Worm (Caenorhabditis elegans) whole organism, L1 larva: ENCODE data around the gene srd-1.

Experiments used
- alr-1 ChIP-seq: fragments of 200-800 bp; sonication (Bioruptor generic); optimal IDR thresholded peaks from 2 replicates; lab custom pipeline; 2018; ENCODE audit warnings: borderline replicate concordance, mild to moderate bottlenecking, missing genetic modification characterization, missing compliant biosample characterization
- aly-2 ChIP-seq: fragments of 150-350 bp; optimal IDR thresholded peaks from 2 replicates; lab custom pipeline; 2014; ENCODE audit warnings: missing biosample characterization, missing genetic modification characterization
- ama-1 ChIP-seq: fragments of 150-350 bp; optimal IDR thresholded peaks from 2 replicates; lab custom pipeline; 2014
- blmp-1 ChIP-seq: fragments of 150-350 bp; optimal IDR thresholded peaks from 2 replicates; lab custom pipeline; 2014; ENCODE audit warnings: missing biosample characterization, missing genetic modification characterization
- ceh-90 ChIP-seq: sonication (generic microtip); optimal IDR thresholded peaks from 2 replicates; lab custom pipeline; 2016; ENCODE audit warnings: missing genetic modification characterization, missing compliant biosample characterization
- dpl-1 ChIP-seq, 3 experiments: fragments of 150-350 bp in 2 of 3; sonication (generic microtip) in 1 of 3; optimal IDR thresholded peaks; 2 replicates each; lab custom pipeline; 2014 to 2017; ENCODE audit warnings: missing biosample characterization in 3 of 3, missing genetic modification characterization in 3 of 3, missing genetic modification reagents in 3 of 3
- dsc-1 ChIP-seq: sonication (generic microtip); optimal IDR thresholded peaks from 2 replicates; lab custom pipeline; 2016; ENCODE audit warnings: mild to moderate bottlenecking, missing genetic modification characterization, missing compliant biosample characterization
- efl-1 ChIP-seq, 4 experiments: fragments of 150-350 bp; optimal IDR thresholded peaks in 3 of 4; peaks in 1 of 4; 1 replicate in 1 of 4; 2 replicates in 3 of 4; lab custom pipeline; 2014; ENCODE audit warnings: missing biosample characterization in 2 of 4, missing genetic modification characterization in 2 of 4, missing genetic modification reagents in 2 of 4
- efl-3 ChIP-seq: fragments of 200-800 bp; sonication (Bioruptor generic); optimal IDR thresholded peaks from 2 replicates; lab custom pipeline; 2018; ENCODE audit warnings: mild to moderate bottlenecking, missing genetic modification characterization, missing compliant biosample characterization
- egl-27 ChIP-seq, 2 experiments: fragments of 150-350 bp in 1 of 2; sonication (generic microtip); optimal IDR thresholded peaks; 3 replicates each; lab custom pipeline; 2017 to 2018; ENCODE audit warnings: missing biosample characterization in 2 of 2, missing genetic modification characterization in 2 of 2, missing genetic modification reagents in 2 of 2
- elt-2 ChIP-seq: sonication (generic microtip); optimal IDR thresholded peaks from 2 replicates; lab custom pipeline; 2016; ENCODE audit warnings: missing genetic modification characterization, mild to moderate bottlenecking, inconsistent platforms, missing compliant biosample characterization, missing genetic modification reagents
- fkh-4 ChIP-seq: sonication (generic microtip); optimal IDR thresholded peaks from 2 replicates; lab custom pipeline; 2016; ENCODE audit warnings: missing compliant biosample characterization, missing genetic modification characterization, borderline replicate concordance
- fkh-8 ChIP-seq: sonication (generic microtip); optimal IDR thresholded peaks from 2 replicates; lab custom pipeline; 2016; ENCODE audit warnings: mild to moderate bottlenecking, missing genetic modification characterization, missing compliant biosample characterization
- hlh-17 ChIP-seq: fragments of 200-800 bp; sonication (Bioruptor generic); optimal IDR thresholded peaks from 2 replicates; lab custom pipeline; 2018; ENCODE audit warnings: missing genetic modification characterization, mild to moderate bottlenecking, missing compliant biosample characterization, moderate library complexity, borderline replicate concordance
- hlh-4 ChIP-seq: sonication (generic microtip); optimal IDR thresholded peaks from 2 replicates; lab custom pipeline; 2016; ENCODE audit warnings: mild to moderate bottlenecking, missing genetic modification characterization, missing compliant biosample characterization
- hpl-2 ChIP-seq: fragments of 150-350 bp; optimal IDR thresholded peaks from 2 replicates; lab custom pipeline; 2014; ENCODE audit warnings: missing biosample characterization, missing genetic modification reagents, missing genetic modification characterization
- irx-1 ChIP-seq: sonication (generic microtip); optimal IDR thresholded peaks from 2 replicates; lab custom pipeline; 2016; ENCODE audit warnings: missing genetic modification characterization, missing compliant biosample characterization
- isw-1 ChIP-seq: fragments of 200-800 bp; sonication (Bioruptor generic); IDR thresholded peaks from 2 replicates; pipeline ENCODE4 v1.3.6; 2022; ENCODE audit warnings: missing genetic modification characterization, missing compliant biosample characterization
- jun-1 ChIP-seq: fragments of 150-350 bp; optimal IDR thresholded peaks from 2 replicates; lab custom pipeline; 2014; ENCODE audit warnings: missing biosample characterization, missing genetic modification reagents, missing genetic modification characterization
- lin-14 ChIP-seq: fragments of 200-800 bp; sonication (Bioruptor generic); optimal IDR thresholded peaks from 2 replicates; lab custom pipeline; 2018; ENCODE audit warnings: mild to moderate bottlenecking, missing genetic modification characterization, moderate library complexity, missing compliant biosample characterization
- lin-35 ChIP-seq, 2 experiments: fragments of 150-350 bp; optimal IDR thresholded peaks; 2 replicates each; lab custom pipeline; 2014; ENCODE audit warnings: missing biosample characterization in 2 of 2, missing genetic modification characterization in 2 of 2, missing genetic modification reagents in 2 of 2
- mab-9 ChIP-seq: fragments of 200-800 bp; sonication (Bioruptor generic); IDR thresholded peaks from 2 replicates; pipeline ENCODE4 v1.3.6; 2022; ENCODE audit warnings: missing genetic modification reagents, missing genetic modification characterization, missing compliant biosample characterization
- mdl-1 ChIP-seq, 2 experiments: fragments of 150-350 bp; optimal IDR thresholded peaks; 2 replicates each; lab custom pipeline; 2014 to 2017; ENCODE audit warnings: missing biosample characterization in 2 of 2, missing genetic modification characterization in 2 of 2, inconsistent platforms in 1 of 2
- nhr-237 ChIP-seq: fragments of 150-350 bp; optimal IDR thresholded peaks from 2 replicates; lab custom pipeline; 2014; ENCODE audit warnings: missing biosample characterization, missing genetic modification characterization
- nhr-47 ChIP-seq: sonication (generic microtip); optimal IDR thresholded peaks from 2 replicates; lab custom pipeline; 2016; ENCODE audit warnings: mild to moderate bottlenecking, missing genetic modification characterization, moderate library complexity, missing compliant biosample characterization
- nhr-71 ChIP-seq: sonication (generic microtip); optimal IDR thresholded peaks from 2 replicates; lab custom pipeline; 2016; ENCODE audit warnings: mild to moderate bottlenecking, missing genetic modification characterization, moderate library complexity, missing compliant biosample characterization
- nhr-77 ChIP-seq: fragments of 150-350 bp; optimal IDR thresholded peaks from 2 replicates; lab custom pipeline; 2014; ENCODE audit warnings: missing biosample characterization, missing genetic modification characterization
- nhr-90 ChIP-seq: sonication (generic microtip); optimal IDR thresholded peaks from 2 replicates; lab custom pipeline; 2016; ENCODE audit warnings: mild to moderate bottlenecking, missing genetic modification characterization, missing compliant biosample characterization; ENCODE audit not compliant: poor library complexity
- pax-3 ChIP-seq: fragments of 200-800 bp; sonication (Bioruptor generic); optimal IDR thresholded peaks from 2 replicates; lab custom pipeline; 2018; ENCODE audit warnings: mild to moderate bottlenecking, missing genetic modification characterization, moderate library complexity, missing compliant biosample characterization
- pqm-1 ChIP-seq: sonication (generic microtip); optimal IDR thresholded peaks from 3 replicates; lab custom pipeline; 2017; ENCODE audit warnings: missing biosample characterization, missing genetic modification characterization
- rnt-1 ChIP-seq: sonication (generic microtip); optimal IDR thresholded peaks from 2 replicates; lab custom pipeline; 2016; ENCODE audit warnings: mild to moderate bottlenecking, missing genetic modification characterization, moderate library complexity, missing compliant biosample characterization
- skn-1 ChIP-seq: fragments of 150-350 bp; optimal IDR thresholded peaks from 2 replicates; lab custom pipeline; 2014; ENCODE audit warnings: missing biosample characterization, missing genetic modification characterization
- sup-37 ChIP-seq: fragments of 200-800 bp; sonication (Bioruptor generic); optimal IDR thresholded peaks from 2 replicates; lab custom pipeline; 2018; ENCODE audit warnings: mild to moderate bottlenecking, missing genetic modification characterization, missing compliant biosample characterization
- swsn-7 ChIP-seq: sonication (generic microtip); optimal IDR thresholded peaks from 2 replicates; lab custom pipeline; 2016; ENCODE audit warnings: missing genetic modification characterization, missing compliant biosample characterization
- tlp-1 ChIP-seq: fragments of 150-350 bp; optimal IDR thresholded peaks from 2 replicates; lab custom pipeline; 2014; ENCODE audit warnings: missing biosample characterization, missing genetic modification characterization
- unc-30 ChIP-seq: sonication (generic microtip); optimal IDR thresholded peaks from 2 replicates; lab custom pipeline; 2017; ENCODE audit warnings: missing biosample characterization, missing genetic modification characterization
- zip-4 ChIP-seq: fragments of 200-800 bp; sonication (Bioruptor generic); optimal IDR thresholded peaks from 2 replicates; lab custom pipeline; 2018; ENCODE audit warnings: mild to moderate bottlenecking, missing genetic modification characterization, moderate library complexity, missing compliant biosample characterization
- ztf-11 ChIP-seq, 2 experiments: sonication (generic microtip); optimal IDR thresholded peaks; 2 replicates each; lab custom pipeline; 2016 to 2017; ENCODE audit warnings: missing genetic modification characterization in 2 of 2, missing biosample characterization in 1 of 2, missing compliant biosample characterization in 1 of 2
- ztf-4 ChIP-seq: fragments of 150-350 bp; optimal IDR thresholded peaks from 2 replicates; lab custom pipeline; 2014; ENCODE audit warnings: missing biosample characterization, missing genetic modification characterization

Gene srd-1

ce11 chrII:10137358-10137757 is 45.2 kb downstream of the srd-1 start, which contains the start of gene phg-1:
Gene phg-1 (plus strand): TSS chrII:10137658.
- no peak for TF ChIP-seq nhr-90 (tag; lab: Kevin White, UChicago)
- no peak for TF ChIP-seq unc-30
- TF ChIP-seq dsc-1, result no peak
- no peak for TF ChIP-seq nhr-71
- TF ChIP-seq rnt-1, result no peak
- no peak for TF ChIP-seq ama-1 (lab: Kevin White, UChicago)
- TF ChIP-seq, all 84 proteins: peak for 0

ce11 chrII:10136771-10137170 is 45.8 kb downstream of the srd-1 start:
- no peak for TF ChIP-seq lin-14 (GFP tag; lab: Kevin White, UChicago)
- no peak for TF ChIP-seq blmp-1
- TF ChIP-seq skn-1 (tag; lab: Kevin White, UChicago), result no peak
- no peak for TF ChIP-seq alr-1 (tag; lab: Kevin White, UChicago)
- TF ChIP-seq nhr-47 (tag; lab: Kevin White, UChicago), result no peak
- no peak for TF ChIP-seq fkh-8 (tag; lab: Kevin White, UChicago)
- no peak for TF ChIP-seq zip-4 (GFP tag; lab: Kevin White, UChicago)
- TF ChIP-seq elt-2 (tag; lab: Kevin White, UChicago), result no peak
- TF ChIP-seq hpl-2 (GFP tag; lab: Kevin White, UChicago), result no peak
- TF ChIP-seq nhr-90 (tag; lab: Kevin White, UChicago), result no peak
- no peak for TF ChIP-seq swsn-7 (tag; lab: Kevin White, UChicago)
- TF ChIP-seq egl-27 (tag; optimal IDR thresholded peaks at IDR 0.05; lab: Kevin White, UChicago), result no peak
- no peak for TF ChIP-seq isw-1 (GFP tag; lab: Robert Waterston, UW)

- peak; percentile 80 for TF ChIP-seq tlp-1 (tag; lab: Kevin White, UChicago)
- TF ChIP-seq efl-1 (optimal IDR thresholded peaks at IDR 0.05; lab: Kevin White, UChicago), result no peak
- peak in 1 of 2 experiments; percentile 78 for TF ChIP-seq efl-1 (GFP tag; optimal IDR thresholded peaks at IDR 0.05 in 1 of 2; lab: Kevin White, UChicago)
- peak; percentile 92 for TF ChIP-seq elt-2 (tag; lab: Kevin White, UChicago)
- TF ChIP-seq jun-1 (tag; lab: Kevin White, UChicago), result no peak
- TF ChIP-seq hlh-17 (GFP tag; lab: Kevin White, UChicago), result no peak
- peak; percentile 96 for TF ChIP-seq pqm-1
- peak in 1 of 2 experiments; percentile 35 for TF ChIP-seq lin-35 (GFP tag; optimal IDR thresholded peaks at IDR 0.05; lab: Kevin White, UChicago)
Observed at ce11 chrII:10134285-10134995, 48.1 kb downstream of the srd-1 start, which contains the start of gene F27E5.9. Gene F27E5.9 (plus strand): TSS chrII:10134945.

- TF ChIP-seq ztf-4 (tag; lab: Kevin White, UChicago) (no peak), isw-1 (GFP tag; lab: Robert Waterston, UW) (no peak), irx-1 (tag; lab: Kevin White, UChicago) (no peak), pax-3 (tag; lab: Kevin White, UChicago) (no peak), efl-1 (optimal IDR thresholded peaks at IDR 0.05; lab: Kevin White, UChicago) (no peak), efl-1 (GFP tag; optimal IDR thresholded peaks at IDR 0.05 in 1 of 2; lab: Kevin White, UChicago) (peak in 1 of 2 experiments; percentile 18), unc-30 (no peak), efl-3 (GFP tag; lab: Kevin White, UChicago) (no peak), nhr-77 (tag; lab: Kevin White, UChicago) (no peak), hpl-2 (GFP tag; lab: Kevin White, UChicago) (no peak), hlh-4 (peak; percentile 82), nhr-237 (no peak), fkh-4 (no peak), ceh-90 (tag; lab: Kevin White, UChicago) (no peak), sup-37 (GFP tag; lab: Kevin White, UChicago) (no peak), aly-2 (tag; lab: Kevin White, UChicago) (no peak), dsc-1 (no peak), mab-9 (no peak), mdl-1 (tag; optimal IDR thresholded peaks at IDR 0.05; lab: Kevin White, UChicago) (no peak), dpl-1 (GFP tag; optimal IDR thresholded peaks at IDR 0.05; lab: Kevin White, UChicago) (no peak), fkh-8 (tag; lab: Kevin White, UChicago) (peak; percentile 53), nhr-71 (no peak), ztf-11 (tag; optimal IDR thresholded peaks at IDR 0.05; lab: Kevin White, UChicago) (no peak), nhr-90 (tag; lab: Kevin White, UChicago) (no peak)
Observed at ce11 chrII:10132818-10133217, 49.7 kb downstream of the srd-1 start.
